Fruit fly (Drosophila melanogaster): ENCODE data around the gene CG42502.

DNA sequence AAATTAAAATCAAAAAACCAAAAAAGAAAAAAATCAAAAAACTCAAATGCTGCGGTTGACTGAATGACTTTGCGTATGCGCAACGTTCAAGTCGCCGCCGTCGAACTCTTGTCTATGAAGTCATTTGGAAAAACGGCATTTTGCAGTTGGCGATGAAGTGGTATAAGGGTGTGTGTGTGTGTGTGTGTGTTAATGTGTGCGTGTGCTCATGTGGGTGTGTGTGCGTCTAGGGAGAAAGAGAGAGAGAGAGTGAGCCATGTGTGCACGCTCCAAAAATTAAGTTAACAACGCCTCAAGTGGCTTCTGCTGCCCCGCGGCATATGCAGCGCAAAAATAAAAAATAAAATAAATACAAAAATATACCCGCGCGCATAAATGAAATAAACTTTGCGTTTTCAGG lies 33.6 kb downstream of the CG42502 start:
- TF ChIP-seq usp (GFP tag; optimal IDR thresholded peaks at IDR 0.05) (no peak), EcR (GFP tag; optimal IDR thresholded peaks at IDR 0.05) (no peak), CG8478 (optimal IDR thresholded peaks at IDR 0.05) (no peak), Dll (optimal IDR thresholded peaks at IDR 0.05) (no peak), pan (optimal IDR thresholded peaks at IDR 0.05) (no peak)

All from whole organism.